Fruit fly (Drosophila melanogaster): Measurements from ENCODE around the gene AkhR.
A peak's percentile ranks its signal among the peaks of the same experiment; 100 is the strongest.

Gene AkhR

DNA sequence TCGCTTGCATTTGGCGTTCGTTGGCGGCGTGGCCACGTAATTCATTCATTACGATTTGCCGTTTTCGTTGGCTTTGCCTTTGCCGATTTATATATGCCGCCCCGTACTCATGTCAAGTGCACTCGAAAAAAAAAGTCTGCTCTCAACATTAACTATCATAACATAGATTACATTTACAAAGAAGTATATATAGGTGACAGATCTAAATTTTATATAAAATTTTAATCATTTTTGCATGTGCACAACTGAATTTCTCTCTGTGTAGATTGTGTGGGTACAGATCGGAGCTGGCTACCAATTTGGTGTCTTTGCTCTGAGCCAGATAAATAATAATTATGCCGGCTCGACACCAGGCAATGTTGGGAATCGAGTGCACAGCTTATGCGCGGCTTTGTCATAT lies 17.6 kb downstream of the AkhR start (continued):
- no peak for TF ChIP-seq Mes4 (GFP tag; optimal IDR thresholded peaks at IDR 0.05)
- peak; percentile 16 for TF ChIP-seq Hmr (GFP tag; optimal IDR thresholded peaks at IDR 0.05)
- TF ChIP-seq CG18619 (GFP tag; optimal IDR thresholded peaks at IDR 0.05) = peak; percentile 15
- TF ChIP-seq CG42726 (GFP tag; IDR thresholded peaks at IDR 0.05; ENCODE audit: partially characterized antibody) = no peak
- TF ChIP-seq org-1 (GFP tag; optimal IDR thresholded peaks at IDR 0.05) = no peak
- 0 out of 3 replicates have a peak, but pooled peaks have one; percentile 45 for TF ChIP-seq otp (GFP tag; IDR thresholded peaks at IDR 0.05)
- TF ChIP-seq Mrtf (GFP tag; IDR thresholded peaks at IDR 0.05) = peak; percentile 62; the same call in 1 of the 3 replicates
- peak; percentile 41; the same call in 1 of the 2 replicates for TF ChIP-seq lmd (GFP tag; IDR thresholded peaks at IDR 0.05)
- no peak for TF ChIP-seq kah (GFP tag; optimal IDR thresholded peaks at IDR 0.05)
- TF ChIP-seq CG4854 (GFP tag; optimal IDR thresholded peaks at IDR 0.05) = no peak
- TF ChIP-seq Drgx (GFP tag; IDR thresholded peaks at IDR 0.05) = peak; percentile 80
- TF ChIP-seq CG3726 (GFP tag; IDR thresholded peaks at IDR 0.05) = no peak
- TF ChIP-seq CG10565 (GFP tag; optimal IDR thresholded peaks at IDR 0.05) = no peak
- no peak for TF ChIP-seq Spps (tag; optimal IDR thresholded peaks at IDR 0.05)
- TF ChIP-seq CG8089 (GFP tag; optimal IDR thresholded peaks at IDR 0.05) = no peak
- no peak for TF ChIP-seq disco-r (GFP tag; optimal IDR thresholded peaks at IDR 0.05)
- no peak for TF ChIP-seq CG4617 (GFP tag; optimal IDR thresholded peaks at IDR 0.05; ENCODE audit: borderline replicate concordance)
- TF ChIP-seq Gug (GFP tag; IDR thresholded peaks at IDR 0.05) = no peak
- peak; percentile 12 for TF ChIP-seq HLH54F (GFP tag; optimal IDR thresholded peaks at IDR 0.05)
- 0 out of 2 replicates have a peak, but pooled peaks have one; percentile 23 for TF ChIP-seq dan (GFP tag; IDR thresholded peaks at IDR 0.05)
- TF ChIP-seq Bteb2 (GFP tag; optimal IDR thresholded peaks at IDR 0.05) = no peak
- TF ChIP-seq D (optimal IDR thresholded peaks at IDR 0.05) = no peak
- peak; percentile 30 for TF ChIP-seq D (GFP tag; optimal IDR thresholded peaks at IDR 0.05)
- TF ChIP-seq exex (tag; optimal IDR thresholded peaks at IDR 0.05) = no peak
- TF ChIP-seq Dll (GFP tag; IDR thresholded peaks at IDR 0.05; ENCODE audit: partially characterized antibody) = no peak
- TF ChIP-seq sc (optimal IDR thresholded peaks at IDR 0.05) = no peak
- TF ChIP-seq sc (GFP tag; optimal IDR thresholded peaks at IDR 0.05) = no peak
- peak; percentile 34 for TF ChIP-seq CG12219 (GFP tag; optimal IDR thresholded peaks at IDR 0.05)
- TF ChIP-seq Ssrp (tag; optimal IDR thresholded peaks at IDR 0.05) = peak; percentile 42
- no peak for TF ChIP-seq Sry-β (GFP tag; optimal IDR thresholded peaks at IDR 0.05)
- TF ChIP-seq pzg (GFP tag; optimal IDR thresholded peaks at IDR 0.05) = no peak
- TF ChIP-seq CG8478 (optimal IDR thresholded peaks at IDR 0.05) = no peak
- no peak for TF ChIP-seq CG12104 (GFP tag; optimal IDR thresholded peaks at IDR 0.05)
- peak; percentile 70 for TF ChIP-seq HLH3B (GFP tag; IDR thresholded peaks at IDR 0.05)
- TF ChIP-seq sens-2 (GFP tag; IDR thresholded peaks at IDR 0.05) = peak; percentile 42; the same call in 1 of the 2 replicates
- TF ChIP-seq Hr51 (GFP tag; optimal IDR thresholded peaks at IDR 0.05) = peak in 1 of 2 experiments; percentile 63
- TF ChIP-seq dm (GFP tag; optimal IDR thresholded peaks at IDR 0.05) = no peak
- TF ChIP-seq CG1647 (GFP tag; optimal IDR thresholded peaks at IDR 0.05) = no peak
- peak; percentile 65 for TF ChIP-seq CG11504 (tag; optimal IDR thresholded peaks at IDR 0.05)
- no peak for TF ChIP-seq CG15011 (GFP tag; optimal IDR thresholded peaks at IDR 0.05)
- peak; percentile 90 for TF ChIP-seq Ets65A (GFP tag)
- no peak for TF ChIP-seq wek (GFP tag; optimal IDR thresholded peaks at IDR 0.05)
- no peak for TF ChIP-seq CG8359 (GFP tag; optimal IDR thresholded peaks at IDR 0.05; ENCODE audit: borderline replicate concordance)
- no peak for TF ChIP-seq Hey (tag; optimal IDR thresholded peaks at IDR 0.05)
- TF ChIP-seq Taf1 (GFP tag; IDR thresholded peaks at IDR 0.05) = no peak
- peak; percentile 42 for TF ChIP-seq chn (GFP tag; optimal IDR thresholded peaks at IDR 0.05)
- no peak for TF ChIP-seq cad (GFP tag; optimal IDR thresholded peaks at IDR 0.05)
- no peak for TF ChIP-seq odd (GFP tag; optimal IDR thresholded peaks at IDR 0.05)
- peak; percentile 24 for TF ChIP-seq oc (tag; optimal IDR thresholded peaks at IDR 0.05)
- TF ChIP-seq CG17612 (GFP tag; IDR thresholded peaks at IDR 0.05) = no peak
- TF ChIP-seq CG16863 (GFP tag; optimal IDR thresholded peaks at IDR 0.05) = peak; percentile 8
- no peak for TF ChIP-seq grn (GFP tag; optimal IDR thresholded peaks at IDR 0.05)

Measured in whole organism, embryonic.